Fruit fly (Drosophila melanogaster): ENCODE data around the gene CG14841.
A peak's percentile ranks its signal among the peaks of the same experiment; 100 is the strongest.

CG14841 gene

DNA sequence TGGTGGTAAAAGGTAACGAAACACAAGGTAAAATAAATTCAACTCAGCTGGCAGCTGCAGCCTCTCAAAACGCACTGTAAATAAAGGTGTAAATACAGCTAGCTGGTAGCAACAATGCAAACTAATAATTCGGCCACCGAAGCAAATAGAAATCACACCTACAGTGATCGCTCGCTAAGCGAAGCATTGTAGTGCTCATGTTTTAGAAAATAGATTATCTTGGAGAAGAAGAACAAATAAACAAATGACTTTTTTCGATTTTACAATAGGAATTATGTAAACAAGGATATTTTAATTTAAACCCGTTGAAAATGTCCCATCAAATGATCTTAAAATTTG is 22.2 kb upstream of the CG14841 start (continued):
- TF ChIP-seq CG17802 (tag; optimal IDR thresholded peaks at IDR 0.05), result peak; percentile 8
- TF ChIP-seq CG16813 (GFP tag; IDR thresholded peaks at IDR 0.05; ENCODE audit: partially characterized antibody), result no peak
- TF ChIP-seq CG17912 (GFP tag; optimal IDR thresholded peaks at IDR 0.05), result no peak
- peak; percentile 6 for TF ChIP-seq CG17568 (GFP tag; optimal IDR thresholded peaks at IDR 0.05)
- TF ChIP-seq CG9215 (GFP tag; IDR thresholded peaks at IDR 0.05), result no peak
- peak; percentile 82 for TF ChIP-seq ATbp (GFP tag; optimal IDR thresholded peaks at IDR 0.05)
- TF ChIP-seq CG4424 (GFP tag; optimal IDR thresholded peaks at IDR 0.05), result no peak
- no peak for TF ChIP-seq unc-4 (GFP tag; IDR thresholded peaks at IDR 0.05; ENCODE audit: partially characterized antibody)
- no peak for TF ChIP-seq CG15601 (tag; optimal IDR thresholded peaks at IDR 0.05)
- no peak for TF ChIP-seq Side (GFP tag; optimal IDR thresholded peaks at IDR 0.05)
- TF ChIP-seq schlank (tag; optimal IDR thresholded peaks at IDR 0.05), result no peak
- peak; percentile 9 for TF ChIP-seq jing (GFP tag; optimal IDR thresholded peaks at IDR 0.05)
- TF ChIP-seq CG1647 (GFP tag; optimal IDR thresholded peaks at IDR 0.05), result no peak
- no peak for TF ChIP-seq CG13296 (GFP tag; optimal IDR thresholded peaks at IDR 0.05)
- TF ChIP-seq CG7372 (GFP tag; IDR thresholded peaks at IDR 0.05), result no peak
- no peak for TF ChIP-seq CG7987 (GFP tag; optimal IDR thresholded peaks at IDR 0.05)
- no peak for TF ChIP-seq NK7.1 (GFP tag; optimal IDR thresholded peaks at IDR 0.05)
- no peak for TF ChIP-seq E2f2 (GFP tag; IDR thresholded peaks at IDR 0.05)
- TF ChIP-seq Sox100B (GFP tag; optimal IDR thresholded peaks at IDR 0.05), result peak; percentile 51
- peak; percentile 9 for TF ChIP-seq CG17829 (tag; optimal IDR thresholded peaks at IDR 0.05)
- no peak for TF ChIP-seq Ada2b (GFP tag; IDR thresholded peaks at IDR 0.05)
- TF ChIP-seq Sox102F (GFP tag; optimal IDR thresholded peaks at IDR 0.05), result peak; percentile 40
- no peak for TF ChIP-seq CG7963 (GFP tag; IDR thresholded peaks at IDR 0.05; ENCODE audit: partially characterized antibody)
- no peak for TF ChIP-seq CG16779 (GFP tag; IDR thresholded peaks at IDR 0.05)
- no peak for TF ChIP-seq CG9817 (tag; optimal IDR thresholded peaks at IDR 0.05)
- no peak for TF ChIP-seq CG7786 (GFP tag; optimal IDR thresholded peaks at IDR 0.05)
- no peak for TF ChIP-seq klu (GFP tag; IDR thresholded peaks at IDR 0.05)
- TF ChIP-seq Meics (GFP tag; optimal IDR thresholded peaks at IDR 0.05), result peak; percentile 1
- TF ChIP-seq CG2712 (tag; optimal IDR thresholded peaks at IDR 0.05), result peak; percentile 24
- TF ChIP-seq bowl (GFP tag; IDR thresholded peaks at IDR 0.05), result no peak
- no peak for TF ChIP-seq CG32767 (GFP tag; IDR thresholded peaks at IDR 0.05)
- no peak for TF ChIP-seq psq (GFP tag; optimal IDR thresholded peaks at IDR 0.05)
- no peak for TF ChIP-seq CG31441 (GFP tag; IDR thresholded peaks at IDR 0.05)
- TF ChIP-seq CG17359 (tag; optimal IDR thresholded peaks at IDR 0.05), result peak; percentile 49
- no peak for TF ChIP-seq CG1602 (GFP tag; optimal IDR thresholded peaks at IDR 0.05)
- no peak for TF ChIP-seq pros (GFP tag; optimal IDR thresholded peaks at IDR 0.05)
- TF ChIP-seq CG1792 (GFP tag; optimal IDR thresholded peaks at IDR 0.05), result no peak
- no peak for TF ChIP-seq CG6813 (GFP tag; optimal IDR thresholded peaks at IDR 0.05)
- peak; percentile 81 for TF ChIP-seq Ets65A (GFP tag)
- TF ChIP-seq Dek (tag; optimal IDR thresholded peaks at IDR 0.05), result peak; percentile 32
- TF ChIP-seq CG1529 (GFP tag; optimal IDR thresholded peaks at IDR 0.05), result no peak
- TF ChIP-seq CG34376 (GFP tag; optimal IDR thresholded peaks at IDR 0.05), result no peak
- TF ChIP-seq z (GFP tag; IDR thresholded peaks at IDR 0.05), result no peak
- TF ChIP-seq pan (optimal IDR thresholded peaks at IDR 0.05), result no peak
- TF ChIP-seq pan (GFP tag; optimal IDR thresholded peaks at IDR 0.05 in 1 of 2, IDR thresholded peaks at IDR 0.05 in 1 of 2), result no peak
- no peak for TF ChIP-seq CG12942 (GFP tag; optimal IDR thresholded peaks at IDR 0.05)
- peak; percentile 1 for TF ChIP-seq HLH54F (GFP tag; optimal IDR thresholded peaks at IDR 0.05)
- TF ChIP-seq CG2120 (GFP tag; optimal IDR thresholded peaks at IDR 0.05), result peak; percentile 2
- no peak for TF ChIP-seq ham (GFP tag; IDR thresholded peaks at IDR 0.05)
- no peak for TF ChIP-seq CG16863 (GFP tag; optimal IDR thresholded peaks at IDR 0.05)
- no peak for TF ChIP-seq p53 (GFP tag; optimal IDR thresholded peaks at IDR 0.05)
- no peak for TF ChIP-seq MESR4 (GFP tag; optimal IDR thresholded peaks at IDR 0.05)
- no peak for TF ChIP-seq Dad (GFP tag; optimal IDR thresholded peaks at IDR 0.05)

Data from whole organism, embryonic.